Fruit fly (Drosophila melanogaster): ENCODE data around the gene CG8064.
A peak's percentile ranks its signal among the peaks of the same experiment; 100 is the strongest.

CG8064 gene

DNA sequence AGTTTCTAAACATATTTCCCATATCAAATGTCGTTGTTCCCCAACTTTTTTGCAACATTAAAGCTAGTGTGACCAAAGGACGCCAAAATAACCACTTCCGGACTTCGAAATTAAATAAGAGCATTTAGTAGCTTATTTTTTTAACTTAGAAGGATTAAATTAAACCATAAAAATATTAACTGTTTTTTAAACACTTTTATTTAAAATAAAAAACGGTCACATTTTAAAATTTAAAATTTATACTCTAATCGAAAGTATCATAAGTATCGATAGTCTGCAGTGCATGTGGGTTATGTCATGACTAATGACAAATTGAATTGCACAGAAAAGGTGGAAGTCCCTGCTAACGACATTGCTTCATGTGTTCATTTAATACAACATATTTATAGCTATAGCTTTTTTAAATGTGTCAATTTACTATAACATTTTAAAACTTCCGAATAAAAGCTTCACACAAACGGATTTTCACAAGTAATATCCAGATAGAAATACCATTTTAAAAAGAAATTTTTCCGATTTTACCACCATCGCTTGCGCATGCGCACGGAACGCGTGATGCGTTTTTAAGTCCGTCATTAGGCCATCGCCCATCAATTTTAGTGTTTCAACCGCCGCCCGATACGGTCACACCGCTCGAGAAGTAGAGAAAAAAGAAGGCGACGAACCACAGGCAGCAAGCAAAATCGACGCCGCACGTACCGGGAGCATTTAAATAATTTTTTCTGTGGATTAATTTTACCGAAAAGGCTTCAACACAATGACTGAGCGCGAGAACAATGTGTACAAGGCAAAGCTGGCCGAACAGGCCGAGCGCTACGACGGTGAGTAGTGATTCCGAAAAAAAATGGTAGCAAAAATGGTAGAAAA is 41.1 kb upstream of the CG8064 start, which contains the start of the genes CG7156 and 14-3-3epsilon (continued):
- TF ChIP-seq CG12104 (GFP tag; optimal IDR thresholded peaks at IDR 0.05) (peak; percentile 36), jumu (GFP tag; optimal IDR thresholded peaks at IDR 0.05) (peak; percentile 2), Spps (tag; optimal IDR thresholded peaks at IDR 0.05) (peak; percentile 9), PHDP (tag; optimal IDR thresholded peaks at IDR 0.05) (peak; percentile 75), Lhr (GFP tag; optimal IDR thresholded peaks at IDR 0.05) (peak; percentile 92), CG33213 (GFP tag; optimal IDR thresholded peaks at IDR 0.05) (peak; percentile 49), jing (GFP tag; optimal IDR thresholded peaks at IDR 0.05) (no peak), CG4328 (GFP tag; optimal IDR thresholded peaks at IDR 0.05) (peak; percentile 2), ERR (GFP tag; optimal IDR thresholded peaks at IDR 0.05) (no peak), CG16815 (GFP tag; optimal IDR thresholded peaks at IDR 0.05) (peak; percentile 9), Max (GFP tag; optimal IDR thresholded peaks at IDR 0.05) (peak; percentile 47), Abd-B (GFP tag; optimal IDR thresholded peaks at IDR 0.05) (peak; percentile 71), gfzf (GFP tag; optimal IDR thresholded peaks at IDR 0.05) (peak; percentile 97), lilli (GFP tag; optimal IDR thresholded peaks at IDR 0.05) (peak; percentile 59), tgo (GFP tag; IDR thresholded peaks at IDR 0.05) (peak; percentile 22; the same call in 1 of the 3 replicates), CG8290 (GFP tag; optimal IDR thresholded peaks at IDR 0.05) (peak; percentile 42), CG8290 (tag; optimal IDR thresholded peaks at IDR 0.05) (no peak), CG9797 (GFP tag; optimal IDR thresholded peaks at IDR 0.05) (peak; percentile 96), CG12219 (GFP tag; optimal IDR thresholded peaks at IDR 0.05) (peak; percentile 37), Ssrp (tag; optimal IDR thresholded peaks at IDR 0.05) (no peak), pros (GFP tag; optimal IDR thresholded peaks at IDR 0.05) (no peak), E2f2 (GFP tag; IDR thresholded peaks at IDR 0.05) (peak; percentile 48), BtbVII (GFP tag; optimal IDR thresholded peaks at IDR 0.05) (peak; percentile 25), bbx (GFP tag; IDR thresholded peaks at IDR 0.05; ENCODE audit: partially characterized antibody) (peak; percentile 49), tna (GFP tag; IDR thresholded peaks at IDR 0.05; ENCODE audit: partially characterized antibody) (no peak), CG12659 (GFP tag; optimal IDR thresholded peaks at IDR 0.05) (peak; percentile 68), Dll (GFP tag; IDR thresholded peaks at IDR 0.05; ENCODE audit: partially characterized antibody) (peak; percentile 69), oc (tag; optimal IDR thresholded peaks at IDR 0.05) (peak; percentile 8)

DNA sequence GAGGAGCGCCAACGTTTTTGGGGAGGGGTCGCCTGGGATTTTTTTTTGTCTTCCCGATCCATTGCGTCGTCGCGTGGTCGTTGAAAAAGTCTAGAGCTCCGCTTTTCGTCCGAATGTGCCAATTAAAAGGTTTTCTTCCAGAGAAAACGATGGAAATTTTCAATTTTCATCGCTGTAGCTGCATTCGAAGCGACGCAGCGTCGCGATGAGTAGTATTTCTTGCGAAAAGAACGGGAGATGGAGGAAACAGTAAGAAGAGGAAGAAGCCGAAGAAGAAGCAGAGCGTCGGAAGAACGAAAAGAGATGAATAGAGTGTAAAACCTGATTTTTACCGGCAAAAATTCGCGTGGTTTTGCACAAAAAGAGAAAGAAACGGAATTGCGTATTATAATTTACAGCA is 40.5 kb upstream of the CG8064 start:
- TF ChIP-seq HmgD (GFP tag; optimal IDR thresholded peaks at IDR 0.05) = no peak
- peak; percentile 55 for TF ChIP-seq CG1529 (GFP tag; optimal IDR thresholded peaks at IDR 0.05)
- TF ChIP-seq sob (GFP tag; IDR thresholded peaks at IDR 0.05) = peak; percentile 2; the same call in 1 of the 2 replicates
- peak in 1 of 2 experiments; percentile 27 for TF ChIP-seq Trl (optimal IDR thresholded peaks at IDR 0.05)
- no peak for TF ChIP-seq Trl (GFP tag; optimal IDR thresholded peaks at IDR 0.05)
- peak; percentile 48 for TF ChIP-seq sqz (GFP tag; optimal IDR thresholded peaks at IDR 0.05)
- 0 out of 2 replicates have a peak, but pooled peaks have one; percentile 4 for TF ChIP-seq Nf-YA (GFP tag; IDR thresholded peaks at IDR 0.05)
- TF ChIP-seq HLH4C (GFP tag; IDR thresholded peaks at IDR 0.05; ENCODE audit: partially characterized antibody) = 0 out of 3 replicates have a peak, but pooled peaks have one; percentile 11
- peak; percentile 22; the same call in 1 of the 2 replicates for TF ChIP-seq CG10321 (GFP tag; IDR thresholded peaks at IDR 0.05)
- peak; percentile 27 for TF ChIP-seq nom (GFP tag; optimal IDR thresholded peaks at IDR 0.05)
- no peak for TF ChIP-seq CG31388 (GFP tag; optimal IDR thresholded peaks at IDR 0.05)
- TF ChIP-seq CG4820 (GFP tag; optimal IDR thresholded peaks at IDR 0.05) = no peak
- TF ChIP-seq Ptx1 (GFP tag; IDR thresholded peaks at IDR 0.05) = no peak
- TF ChIP-seq psq (GFP tag; optimal IDR thresholded peaks at IDR 0.05) = peak; percentile 35
- no peak for TF ChIP-seq Hsf (GFP tag; optimal IDR thresholded peaks at IDR 0.05)
- TF ChIP-seq Hr78 (GFP tag; optimal IDR thresholded peaks at IDR 0.05) = no peak
- TF ChIP-seq CG17385 (GFP tag; optimal IDR thresholded peaks at IDR 0.05) = peak; percentile 97
- peak; percentile 37 for TF ChIP-seq sens (GFP tag)

Measured in whole organism, embryonic.